Fruit fly (Drosophila melanogaster) whole organism, embryonic: Measurements from ENCODE around the gene CG34327.

Source experiments
- BEAF-32 ChIP-seq: fragments of 200-800 bp; sonication (Bioruptor generic); optimal IDR thresholded peaks from 3 replicates; lab custom pipeline; 2017; ENCODE audit warnings: missing biosample characterization, missing genetic modification characterization, mild to moderate bottlenecking, moderate library complexity, missing genetic modification reagents
- Bgb ChIP-seq: fragments of 200-800 bp; sonication (Bioruptor generic); IDR thresholded peaks from 2 replicates; pipeline ENCODE4 v1.3.6; 2022; ENCODE audit warnings: missing biosample characterization, missing genetic modification characterization; ENCODE audit not compliant: partially characterized antibody
- CG12236 ChIP-seq: fragments of 200-800 bp; sonication (Bioruptor generic); optimal IDR thresholded peaks from 2 replicates; lab custom pipeline; 2016; ENCODE audit warnings: missing biosample characterization, missing genetic modification characterization
- CG4854 ChIP-seq: fragments of 200-800 bp; sonication (Bioruptor generic); optimal IDR thresholded peaks from 2 replicates; lab custom pipeline; 2016; ENCODE audit warnings: missing biosample characterization, missing genetic modification characterization, inconsistent platforms
- Elba2 ChIP-seq: fragments of 200-800 bp; sonication (Bioruptor generic); optimal IDR thresholded peaks from 3 replicates; lab custom pipeline; 2016; ENCODE audit warnings: missing biosample characterization, missing genetic modification characterization
- HmgZ ChIP-seq: fragments of 200-800 bp; sonication (Bioruptor generic); optimal IDR thresholded peaks from 2 replicates; lab custom pipeline; 2018; ENCODE audit warnings: missing biosample characterization, mild to moderate bottlenecking, missing genetic modification characterization
- oc ChIP-seq: fragments of 200-800 bp; sonication (Bioruptor generic); optimal IDR thresholded peaks from 2 replicates; lab custom pipeline; 2018; ENCODE audit warnings: missing biosample characterization, mild to moderate bottlenecking, missing genetic modification characterization, moderate library complexity

DNA sequence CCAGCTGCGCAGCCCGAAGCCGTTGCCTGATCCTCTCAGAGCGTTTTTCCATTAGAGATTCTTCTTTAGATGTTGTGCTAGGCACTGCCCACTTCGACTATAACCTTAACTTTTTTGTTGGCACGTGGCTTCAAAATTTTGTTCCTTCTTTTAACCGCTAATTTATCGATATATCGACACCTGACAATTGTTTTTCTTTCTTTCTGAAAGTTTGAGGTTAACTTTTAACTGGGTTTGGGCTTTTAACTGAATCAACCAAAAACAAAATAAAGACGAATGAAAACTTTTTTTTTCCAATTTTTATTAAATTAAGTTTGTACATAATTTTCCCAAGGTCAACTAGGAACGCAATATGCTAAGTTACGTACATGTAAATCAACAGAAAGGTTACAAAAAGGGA lies 23.3 kb upstream of the CG34327 start, which contains the start of gene CG42854:
- TF ChIP-seq CG12236 (GFP tag; lab: Kevin White, UChicago) (no peak), BEAF-32 (peak; percentile 10), Elba2 (GFP tag; lab: Kevin White, UChicago) (no peak), Bgb (GFP tag; lab: Robert Waterston, UW) (0 out of 2 replicates have a peak, but pooled peaks have one; percentile 11), HmgZ (tag; lab: Kevin White, UChicago) (no peak), CG4854 (GFP tag; lab: Kevin White, UChicago) (no peak), oc (tag; lab: Kevin White, UChicago) (no peak)
